Fruit fly (Drosophila melanogaster): ENCODE measurements around the gene SecS.

DNA sequence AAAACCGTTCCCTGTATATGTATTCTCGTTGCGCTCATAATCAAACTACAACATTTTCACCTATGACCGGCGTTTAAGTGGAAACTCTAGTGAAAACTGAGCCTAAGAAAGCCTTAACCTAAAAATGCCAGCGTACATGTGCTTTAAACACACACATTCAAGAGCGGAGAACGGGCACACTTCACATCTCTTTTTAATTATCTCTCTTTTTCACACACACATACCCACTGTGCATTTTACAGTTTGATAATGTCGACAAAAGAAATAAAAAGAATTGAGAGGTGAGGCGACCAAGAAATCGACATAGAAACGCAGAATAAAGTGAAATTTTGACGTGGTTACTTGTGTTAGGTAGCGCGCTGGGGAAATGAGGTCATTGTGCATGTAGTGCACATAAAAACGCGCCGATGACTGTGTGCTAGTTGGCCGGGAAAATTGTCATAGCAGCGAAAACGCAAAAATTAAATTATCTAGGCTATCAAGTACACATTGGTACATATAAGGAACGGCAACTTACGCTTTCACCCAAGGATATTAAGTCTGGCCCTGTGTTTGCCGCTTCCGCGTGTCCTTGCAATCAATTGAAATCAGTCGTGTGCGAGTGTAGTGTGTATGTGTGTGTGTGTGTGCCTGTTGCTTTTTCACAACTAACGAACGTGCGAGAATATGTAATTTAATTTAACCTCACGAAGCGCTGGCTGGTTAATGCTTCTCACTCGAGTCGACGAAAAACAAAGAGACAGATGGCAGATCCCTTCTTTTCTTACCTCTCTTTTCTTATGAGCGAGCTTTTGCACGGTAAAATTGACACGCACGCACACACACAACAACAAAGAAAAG lies 1.5 kb upstream of the SecS start:
- TF ChIP-seq Sin3A (optimal IDR thresholded peaks at IDR 0.05) (no peak), ttk (optimal IDR thresholded peaks at IDR 0.05) (no peak)
